ENCODE assay signal across 2 fruit fly cellular contexts in genomic region chr2L:1434948-1435347, dm6.
A peak's percentile ranks its signal among the peaks of the same experiment; 100 is the strongest.
TF ChIP-seq lines count a peak whose summit lies in the region.

No protein-coding gene starts in this region.

- TF ChIP-seq CTCF in whole organism, embryonic (GFP tag; optimal IDR thresholded peaks at IDR 0.05; lab: Kevin White, UChicago), result no peak

TF ChIP-seq in whole organism, embryonic, 481 proteins besides CTCF, POLR2A, EP300 and RAD21 (continues in another document):
- no peak for TF ChIP-seq tin (GFP tag; optimal IDR thresholded peaks at IDR 0.05; lab: Kevin White, UChicago)
- TF ChIP-seq bab2 (GFP tag; optimal IDR thresholded peaks at IDR 0.05; lab: Kevin White, UChicago), result no peak
- TF ChIP-seq Sry-δ (GFP tag; optimal IDR thresholded peaks at IDR 0.05; lab: Kevin White, UChicago), result no peak
- TF ChIP-seq Opbp (GFP tag; IDR thresholded peaks at IDR 0.05; lab: Robert Waterston, UW; ENCODE audit: partially characterized antibody), result no peak
- no peak for TF ChIP-seq CG10267 (tag; optimal IDR thresholded peaks at IDR 0.05; lab: Kevin White, UChicago)
- TF ChIP-seq CoRest (tag; optimal IDR thresholded peaks at IDR 0.05; lab: Kevin White, UChicago), result no peak
- peak in 1 of 2 experiments; percentile 38 for TF ChIP-seq eve (GFP tag; optimal IDR thresholded peaks at IDR 0.05; lab: Kevin White, UChicago)
- no peak for TF ChIP-seq emc (GFP tag; optimal IDR thresholded peaks at IDR 0.05; lab: Kevin White, UChicago)
- 0 out of 3 replicates have a peak, but pooled peaks have one; percentile 26 for TF ChIP-seq ci (GFP tag; IDR thresholded peaks at IDR 0.05; lab: Robert Waterston, UW)
- no peak for TF ChIP-seq gsb-n (tag; optimal IDR thresholded peaks at IDR 0.05; lab: Kevin White, UChicago)
- no peak for TF ChIP-seq fd64A (GFP tag; optimal IDR thresholded peaks at IDR 0.05; lab: Kevin White, UChicago)
- TF ChIP-seq NFAT (GFP tag; IDR thresholded peaks at IDR 0.05; lab: Robert Waterston, UW), result no peak
- TF ChIP-seq oc (tag; optimal IDR thresholded peaks at IDR 0.05; lab: Kevin White, UChicago), result no peak
- TF ChIP-seq CG2678 (tag; optimal IDR thresholded peaks at IDR 0.05; lab: Kevin White, UChicago), result no peak
- TF ChIP-seq CG15269 (tag; optimal IDR thresholded peaks at IDR 0.05; lab: Kevin White, UChicago), result no peak
- no peak for TF ChIP-seq CG34224 (GFP tag; IDR thresholded peaks at IDR 0.05; lab: Robert Waterston, UW; ENCODE audit: partially characterized antibody)
- peak; percentile 40 for TF ChIP-seq CG8388 (GFP tag; optimal IDR thresholded peaks at IDR 0.05; lab: Kevin White, UChicago)
- no peak for TF ChIP-seq CG12219 (GFP tag; optimal IDR thresholded peaks at IDR 0.05; lab: Kevin White, UChicago)
- TF ChIP-seq CG15696 (tag; optimal IDR thresholded peaks at IDR 0.05; lab: Kevin White, UChicago), result no peak
- no peak for TF ChIP-seq dan (GFP tag; IDR thresholded peaks at IDR 0.05; lab: Robert Waterston, UW)
- TF ChIP-seq CG17361 (GFP tag; IDR thresholded peaks at IDR 0.05; lab: Robert Waterston, UW), result no peak
- TF ChIP-seq CG4617 (GFP tag; optimal IDR thresholded peaks at IDR 0.05; lab: Kevin White, UChicago; ENCODE audit: borderline replicate concordance), result no peak
- TF ChIP-seq Pdp1 (GFP tag; optimal IDR thresholded peaks at IDR 0.05; lab: Kevin White, UChicago), result peak in 1 of 2 experiments; percentile 77
- peak; percentile 44; the same call in 1 of the 2 replicates for TF ChIP-seq CG4360 (GFP tag; IDR thresholded peaks at IDR 0.05; lab: Robert Waterston, UW)
- TF ChIP-seq CG3163 (GFP tag; optimal IDR thresholded peaks at IDR 0.05; lab: Kevin White, UChicago), result no peak
- TF ChIP-seq ato (GFP tag; IDR thresholded peaks at IDR 0.05; lab: Robert Waterston, UW; ENCODE audit: partially characterized antibody), result no peak
- peak; percentile 26 for TF ChIP-seq Med (GFP tag; lab: Kevin White, UChicago)
- no peak for TF ChIP-seq kah (GFP tag; optimal IDR thresholded peaks at IDR 0.05; lab: Kevin White, UChicago)
- TF ChIP-seq CG10565 (GFP tag; optimal IDR thresholded peaks at IDR 0.05; lab: Kevin White, UChicago), result no peak
- no peak for TF ChIP-seq corto (GFP tag; optimal IDR thresholded peaks at IDR 0.05; lab: Kevin White, UChicago)
- no peak for TF ChIP-seq CG10431 (GFP tag; optimal IDR thresholded peaks at IDR 0.05; lab: Kevin White, UChicago)
- TF ChIP-seq wdn (GFP tag; IDR thresholded peaks at IDR 0.05; lab: Robert Waterston, UW), result no peak
- TF ChIP-seq crol (GFP tag; IDR thresholded peaks at IDR 0.05; lab: Robert Waterston, UW), result no peak
- TF ChIP-seq CG11093 (GFP tag; IDR thresholded peaks at IDR 0.05; lab: Robert Waterston, UW), result no peak
- TF ChIP-seq z (GFP tag; IDR thresholded peaks at IDR 0.05; lab: Robert Waterston, UW), result peak; percentile 71; the same call in 1 of the 3 replicates
- no peak for TF ChIP-seq Bdp1 (GFP tag; optimal IDR thresholded peaks at IDR 0.05; lab: Kevin White, UChicago)
- TF ChIP-seq yki (optimal IDR thresholded peaks at IDR 0.05; lab: Kevin White, UChicago), result no peak
- TF ChIP-seq CG6272 (GFP tag; IDR thresholded peaks at IDR 0.05; lab: Robert Waterston, UW), result no peak
- TF ChIP-seq grn (GFP tag; optimal IDR thresholded peaks at IDR 0.05; lab: Kevin White, UChicago), result no peak
- TF ChIP-seq Mes4 (GFP tag; optimal IDR thresholded peaks at IDR 0.05; lab: Kevin White, UChicago), result no peak
- no peak for TF ChIP-seq nerfin-2 (GFP tag; IDR thresholded peaks at IDR 0.05; lab: Robert Waterston, UW; ENCODE audit: partially characterized antibody)
- no peak for TF ChIP-seq CG3281 (GFP tag; optimal IDR thresholded peaks at IDR 0.05; lab: Kevin White, UChicago)
- no peak for TF ChIP-seq CG17912 (GFP tag; optimal IDR thresholded peaks at IDR 0.05; lab: Kevin White, UChicago)
- no peak for TF ChIP-seq chn (GFP tag; optimal IDR thresholded peaks at IDR 0.05; lab: Kevin White, UChicago)
- no peak for TF ChIP-seq ssp (GFP tag; IDR thresholded peaks at IDR 0.05; lab: Robert Waterston, UW)
- TF ChIP-seq org-1 (GFP tag; optimal IDR thresholded peaks at IDR 0.05; lab: Kevin White, UChicago), result no peak
- TF ChIP-seq Bteb2 (GFP tag; optimal IDR thresholded peaks at IDR 0.05; lab: Kevin White, UChicago), result no peak

TF ChIP-seq in whole organism, prepupa, 60 proteins besides CTCF, POLR2A, EP300 and RAD21:
- no peak for TF ChIP-seq Met (GFP tag; optimal IDR thresholded peaks at IDR 0.05; lab: Kevin White, UChicago)
- peak; percentile 39 for TF ChIP-seq Eip78C (GFP tag; lab: Kevin White, UChicago)
